Fruit fly (Drosophila melanogaster) whole organism, embryonic: ENCODE results near the gene CG14013.

Source experiments
- CG10147 ChIP-seq: fragments of 200-800 bp; sonication (Bioruptor generic); optimal IDR thresholded peaks from 2 replicates; lab custom pipeline; 2019; ENCODE audit warnings: missing biosample characterization, mild to moderate bottlenecking, missing genetic modification characterization, moderate library complexity
- CG10654 ChIP-seq: fragments of 200-800 bp; sonication (Bioruptor generic); optimal IDR thresholded peaks from 2 replicates; lab custom pipeline; 2016; ENCODE audit warnings: missing biosample characterization, missing genetic modification characterization
- CG11504 ChIP-seq: fragments of 200-800 bp; sonication (Bioruptor generic); optimal IDR thresholded peaks from 3 replicates; lab custom pipeline; 2019; ENCODE audit warnings: missing biosample characterization, mild to moderate bottlenecking, missing genetic modification characterization, moderate library complexity
- CG12155 ChIP-seq: fragments of 200-800 bp; sonication (Bioruptor generic); optimal IDR thresholded peaks from 3 replicates; lab custom pipeline; 2016; ENCODE audit warnings: missing biosample characterization, missing genetic modification characterization
- CG12942 ChIP-seq: fragments of 200-800 bp; sonication (Bioruptor generic); optimal IDR thresholded peaks from 3 replicates; lab custom pipeline; 2016; ENCODE audit warnings: missing biosample characterization, missing genetic modification characterization
- CG13424 ChIP-seq: fragments of 200-800 bp; sonication (Bioruptor generic); optimal IDR thresholded peaks from 2 replicates; lab custom pipeline; 2019; ENCODE audit warnings: missing biosample characterization, mild to moderate bottlenecking, missing genetic modification characterization, moderate library complexity
- CG13894 ChIP-seq: fragments of 200-800 bp; sonication (Bioruptor generic); optimal IDR thresholded peaks from 3 replicates; lab custom pipeline; 2018; ENCODE audit warnings: missing biosample characterization, mild to moderate bottlenecking, missing genetic modification characterization, moderate library complexity
- CG1602 ChIP-seq: fragments of 200-800 bp; sonication (Bioruptor generic); optimal IDR thresholded peaks from 3 replicates; lab custom pipeline; 2016; ENCODE audit warnings: missing biosample characterization, missing genetic modification characterization
- CG1603 ChIP-seq: fragments of 200-800 bp; sonication (Bioruptor generic); optimal IDR thresholded peaks from 2 replicates; lab custom pipeline; 2019; ENCODE audit warnings: missing biosample characterization, mild to moderate bottlenecking, missing genetic modification characterization, moderate library complexity
- CG17802 ChIP-seq: fragments of 200-800 bp; sonication (Bioruptor generic); optimal IDR thresholded peaks from 2 replicates; lab custom pipeline; 2018; ENCODE audit warnings: missing biosample characterization, mild to moderate bottlenecking, missing genetic modification characterization, moderate library complexity
- CG30020 ChIP-seq: fragments of 200-800 bp; optimal IDR thresholded peaks from 2 replicates; lab custom pipeline; 2019; ENCODE audit warnings: missing biosample characterization, mild to moderate bottlenecking, missing genetic modification characterization, moderate library complexity
- CG32532 ChIP-seq: fragments of 200-800 bp; sonication (Bioruptor generic); IDR thresholded peaks from 2 replicates; pipeline ENCODE4 v1.3.6; 2022; ENCODE audit warnings: missing biosample characterization, missing genetic modification characterization
- CG32772 ChIP-seq: fragments of 200-800 bp; sonication (Bioruptor generic); IDR thresholded peaks from 2 replicates; pipeline ENCODE4 v1.3.6; 2022; ENCODE audit warnings: missing biosample characterization, missing genetic modification characterization
- CG4360 ChIP-seq: fragments of 200-800 bp; sonication (Bioruptor generic); IDR thresholded peaks from 2 replicates; pipeline ENCODE4 v1.3.6; 2022; ENCODE audit warnings: missing biosample characterization, missing genetic modification characterization
- CG4404 ChIP-seq: fragments of 200-800 bp; sonication (Bioruptor generic); IDR thresholded peaks from 2 replicates; pipeline ENCODE4 v1.3.6; 2022; ENCODE audit warnings: missing biosample characterization, missing genetic modification characterization
- CG4820 ChIP-seq: fragments of 200-800 bp; sonication (Bioruptor generic); optimal IDR thresholded peaks from 3 replicates; lab custom pipeline; 2016; ENCODE audit warnings: missing biosample characterization, missing genetic modification characterization
- CG7839 ChIP-seq: fragments of 200-800 bp; sonication (Bioruptor generic); optimal IDR thresholded peaks from 3 replicates; lab custom pipeline; 2018; ENCODE audit warnings: missing biosample characterization, mild to moderate bottlenecking, missing genetic modification characterization, moderate library complexity
- CG9437 ChIP-seq: fragments of 200-800 bp; sonication (Bioruptor generic); optimal IDR thresholded peaks from 2 replicates; lab custom pipeline; 2018; ENCODE audit warnings: missing biosample characterization, mild to moderate bottlenecking, missing genetic modification characterization
- CG9797 ChIP-seq: fragments of 200-800 bp; sonication (Bioruptor generic); optimal IDR thresholded peaks from 3 replicates; lab custom pipeline; 2018; ENCODE audit warnings: missing biosample characterization, mild to moderate bottlenecking, missing genetic modification characterization
- CG9932 ChIP-seq: fragments of 200-800 bp; sonication (Bioruptor generic); IDR thresholded peaks from 2 replicates; pipeline ENCODE4 v1.3.6; 2022; ENCODE audit warnings: missing biosample characterization, missing genetic modification characterization
- CTCF ChIP-seq: fragments of 200-800 bp; sonication (Bioruptor generic); optimal IDR thresholded peaks from 2 replicates; lab custom pipeline; 2017; ENCODE audit warnings: missing biosample characterization, mild to moderate bottlenecking, missing genetic modification characterization, moderate library complexity
- CoRest ChIP-seq: fragments of 200-800 bp; sonication (Bioruptor generic); optimal IDR thresholded peaks from 3 replicates; lab custom pipeline; 2018; ENCODE audit warnings: missing biosample characterization, mild to moderate bottlenecking, missing genetic modification characterization, moderate library complexity
- Dek ChIP-seq: fragments of 200-800 bp; sonication (Bioruptor generic); optimal IDR thresholded peaks from 3 replicates; lab custom pipeline; 2019; ENCODE audit warnings: missing biosample characterization, mild to moderate bottlenecking, missing genetic modification characterization, moderate library complexity
- E2f2 ChIP-seq: fragments of 200-800 bp; sonication (Bioruptor generic); IDR thresholded peaks from 2 replicates; pipeline ENCODE4 v1.3.6; 2022; ENCODE audit warnings: missing biosample characterization, missing genetic modification characterization
- Ets65A ChIP-seq: fragments of 200-800 bp; sonication (Bioruptor generic); peaks from one replicate; lab custom pipeline; 2016; ENCODE audit warnings: missing biosample characterization, missing genetic modification characterization
- H2.0 ChIP-seq: fragments of 200-800 bp; sonication (Bioruptor generic); IDR thresholded peaks from 2 replicates; pipeline ENCODE4 v1.3.6; 2022; ENCODE audit warnings: missing biosample characterization, missing genetic modification characterization
- MBD-R2 ChIP-seq: fragments of 200-800 bp; sonication (Bioruptor generic); IDR thresholded peaks from 2 replicates; pipeline ENCODE4 v1.3.6; 2022; ENCODE audit warnings: missing biosample characterization, missing genetic modification characterization
- Med ChIP-seq: fragments of 200-800 bp; sonication (Bioruptor generic); peaks from one replicate; lab custom pipeline; 2016; ENCODE audit warnings: missing biosample characterization, missing genetic modification characterization, mild to moderate bottlenecking, inconsistent platforms, moderate library complexity
- Meics ChIP-seq: fragments of 200-800 bp; sonication (Bioruptor generic); optimal IDR thresholded peaks from 2 replicates; lab custom pipeline; 2017; ENCODE audit warnings: missing biosample characterization, mild to moderate bottlenecking, missing genetic modification characterization
- Nf-YC ChIP-seq: fragments of 200-800 bp; optimal IDR thresholded peaks from 3 replicates; lab custom pipeline; 2019; ENCODE audit warnings: missing biosample characterization, mild to moderate bottlenecking, missing genetic modification characterization, moderate library complexity
- Pdp1 ChIP-seq, 2 experiments: fragments of 200-800 bp; sonication (Bioruptor generic); optimal IDR thresholded peaks; 3 replicates each; lab custom pipeline; 2016; ENCODE audit warnings: missing biosample characterization in 2 of 2, missing genetic modification characterization in 2 of 2, mild to moderate bottlenecking in 1 of 2, moderate library complexity in 1 of 2
- Sox100B ChIP-seq: fragments of 200-800 bp; sonication (Bioruptor generic); optimal IDR thresholded peaks from 3 replicates; lab custom pipeline; 2018; ENCODE audit warnings: missing biosample characterization, mild to moderate bottlenecking, missing genetic modification characterization
- az2 ChIP-seq: fragments of 200-800 bp; sonication (Bioruptor generic); optimal IDR thresholded peaks from 3 replicates; lab custom pipeline; 2016; ENCODE audit warnings: missing biosample characterization, missing genetic modification characterization
- bab2 ChIP-seq: fragments of 200-800 bp; sonication (Bioruptor generic); optimal IDR thresholded peaks from 2 replicates; lab custom pipeline; 2016; ENCODE audit warnings: missing biosample characterization, missing genetic modification characterization
- chm ChIP-seq: fragments of 200-800 bp; sonication (Bioruptor generic); IDR thresholded peaks from 2 replicates; pipeline ENCODE4 v1.3.6; 2022; ENCODE audit warnings: missing biosample characterization, missing genetic modification characterization
- dimm ChIP-seq: fragments of 200-800 bp; sonication (Bioruptor generic); IDR thresholded peaks from 2 replicates; pipeline ENCODE4 v1.3.6; 2022; ENCODE audit warnings: missing biosample characterization, missing genetic modification characterization
- fd96Cb ChIP-seq: fragments of 200-800 bp; sonication (Bioruptor generic); optimal IDR thresholded peaks from 2 replicates; lab custom pipeline; 2018; ENCODE audit warnings: missing biosample characterization, mild to moderate bottlenecking, missing genetic modification characterization, moderate library complexity
- gt ChIP-seq: fragments of 200-800 bp; sonication (Bioruptor generic); IDR thresholded peaks from 2 replicates; pipeline ENCODE4 v1.3.6; 2022; ENCODE audit warnings: missing biosample characterization, missing genetic modification characterization
- lmd ChIP-seq: fragments of 200-800 bp; sonication (Bioruptor generic); IDR thresholded peaks from 2 replicates; pipeline ENCODE4 v1.3.6; 2022; ENCODE audit warnings: missing biosample characterization, missing genetic modification characterization
- nmo ChIP-seq: fragments of 200-800 bp; sonication (Bioruptor generic); optimal IDR thresholded peaks from 2 replicates; lab custom pipeline; 2018; ENCODE audit warnings: missing biosample characterization, mild to moderate bottlenecking, missing genetic modification characterization, moderate library complexity
- pho ChIP-seq: fragments of 200-800 bp; sonication (Bioruptor generic); optimal IDR thresholded peaks from 2 replicates; lab custom pipeline; 2016; ENCODE audit warnings: missing biosample characterization, missing genetic modification characterization
- phol ChIP-seq: fragments of 200-800 bp; sonication (Bioruptor generic); optimal IDR thresholded peaks from 3 replicates; lab custom pipeline; 2018; ENCODE audit warnings: missing biosample characterization, mild to moderate bottlenecking, missing genetic modification characterization, moderate library complexity
- rib ChIP-seq: fragments of 200-800 bp; sonication (Bioruptor generic); IDR thresholded peaks from 2 replicates; pipeline ENCODE4 v1.3.6; 2022; ENCODE audit warnings: missing biosample characterization, missing genetic modification characterization
- sc ChIP-seq, 3 experiments: fragments of >200 bp in 2 of 3; fragments of 200-800 bp in 1 of 3; sonication (Bioruptor generic) in 1 of 3; optimal IDR thresholded peaks; 2 replicates in 2 of 3; 3 replicates in 1 of 3; lab custom pipeline; 2017; ENCODE audit warnings: mild to moderate bottlenecking in 1 of 3, missing biosample characterization in 1 of 3, missing genetic modification characterization in 1 of 3, missing genetic modification reagents in 1 of 3
- sd ChIP-seq: fragments of 200-800 bp; sonication (Bioruptor generic); optimal IDR thresholded peaks from 3 replicates; lab custom pipeline; 2018; ENCODE audit warnings: missing biosample characterization, mild to moderate bottlenecking, missing genetic modification characterization, moderate library complexity
- trem ChIP-seq: fragments of 200-800 bp; optimal IDR thresholded peaks from 3 replicates; lab custom pipeline; 2019; ENCODE audit warnings: missing biosample characterization, mild to moderate bottlenecking, missing genetic modification characterization, moderate library complexity
- twi ChIP-seq: fragments of 200-800 bp; optimal IDR thresholded peaks from 2 replicates; lab custom pipeline; 2019; ENCODE audit warnings: missing biosample characterization, mild to moderate bottlenecking, missing genetic modification characterization, moderate library complexity
- vvl ChIP-seq: fragments of 200-800 bp; sonication (Bioruptor generic); IDR thresholded peaks from 2 replicates; pipeline ENCODE4 v1.3.6; 2022; ENCODE audit warnings: missing biosample characterization, missing genetic modification characterization
- wek ChIP-seq: fragments of 200-800 bp; sonication (Bioruptor generic); optimal IDR thresholded peaks from 3 replicates; lab custom pipeline; 2018; ENCODE audit warnings: missing biosample characterization, mild to moderate bottlenecking, missing genetic modification characterization, moderate library complexity
- zfh2 ChIP-seq: fragments of 200-800 bp; sonication (Bioruptor generic); optimal IDR thresholded peaks from 2 replicates; lab custom pipeline; 2016; ENCODE audit warnings: missing biosample characterization, missing genetic modification characterization

CG14013 gene

DNA sequence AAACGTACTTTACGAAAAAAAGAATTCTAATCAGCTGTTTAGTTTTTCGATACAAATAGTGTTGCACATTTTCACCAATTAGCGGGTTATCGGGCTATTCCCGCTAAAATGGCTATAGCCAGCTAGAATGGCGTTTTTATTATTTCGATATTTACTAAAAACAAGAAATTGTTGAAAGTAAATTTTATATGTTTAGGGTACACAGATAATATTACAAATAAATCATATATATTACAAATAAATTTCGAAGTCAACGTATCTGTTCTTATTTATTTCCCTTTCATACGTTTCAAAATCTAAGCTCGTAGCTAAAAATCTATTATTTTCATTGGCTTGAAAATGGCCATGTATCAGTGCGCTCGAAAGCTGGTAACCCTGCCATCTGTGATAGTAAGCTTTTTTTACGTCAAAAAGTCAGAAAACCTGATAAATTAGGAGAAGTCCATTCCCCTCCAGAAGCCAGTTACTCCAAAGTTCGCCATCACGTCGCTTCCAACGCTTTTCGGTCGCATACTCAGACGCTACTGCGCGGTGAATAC lies 33.7 kb downstream of the CG14013 start, which contains the start of the genes CG7382 and cl (continued):
- TF ChIP-seq CG10147 = peak; percentile 26
- peak; percentile 22; the same call in 1 of the 2 replicates for TF ChIP-seq E2f2 (GFP tag; lab: Robert Waterston, UW)
- TF ChIP-seq CG13894 (tag; lab: Kevin White, UChicago) = peak; percentile 41
- TF ChIP-seq twi (tag; lab: Kevin White, UChicago) = peak; percentile 47
- TF ChIP-seq CG4820 (GFP tag; lab: Kevin White, UChicago) = peak; percentile 33
- TF ChIP-seq az2 (GFP tag; lab: Kevin White, UChicago) = peak; percentile 54
- TF ChIP-seq rib (GFP tag; lab: Robert Waterston, UW) = no peak
- TF ChIP-seq Sox100B = peak; percentile 36
- peak; percentile 98 for TF ChIP-seq CG9437
- TF ChIP-seq trem (tag; lab: Kevin White, UChicago) = peak; percentile 30
- no peak for TF ChIP-seq pho (GFP tag; lab: Kevin White, UChicago)
- no peak for TF ChIP-seq bab2 (GFP tag; lab: Kevin White, UChicago)
- TF ChIP-seq CG13424 (tag; lab: Kevin White, UChicago) = peak; percentile 73
- TF ChIP-seq Ets65A (GFP tag; lab: Kevin White, UChicago) = peak; percentile 91
- peak; percentile 38; the same call in 1 of the 2 replicates for TF ChIP-seq MBD-R2
- peak; percentile 35 for TF ChIP-seq Dek
- TF ChIP-seq CG17802 = no peak
- TF ChIP-seq CG12942 = peak; percentile 17
- TF ChIP-seq CG4404 (GFP tag; lab: Robert Waterston, UW) = peak; percentile 20; the same call in 1 of the 2 replicates
- TF ChIP-seq CG11504 (tag; lab: Kevin White, UChicago) = peak; percentile 69
- peak; percentile 33; the same call in 1 of the 2 replicates for TF ChIP-seq lmd
- TF ChIP-seq CG1603 (tag; lab: Kevin White, UChicago) = no peak
- TF ChIP-seq wek = no peak
- TF ChIP-seq nmo (GFP tag; lab: Kevin White, UChicago) = peak; percentile 79
- TF ChIP-seq sd (tag; lab: Kevin White, UChicago) = peak; percentile 59
- no peak for TF ChIP-seq Pdp1 (GFP tag; optimal IDR thresholded peaks at IDR 0.05; lab: Kevin White, UChicago)
- TF ChIP-seq CG30020 (tag; lab: Kevin White, UChicago) = peak; percentile 42
- 0 out of 2 replicates have a peak, but pooled peaks have one; percentile 30 for TF ChIP-seq CG32532 (GFP tag; lab: Robert Waterston, UW)
- TF ChIP-seq zfh2 (GFP tag; lab: Kevin White, UChicago) = peak; percentile 25
- no peak for TF ChIP-seq vvl
- no peak for TF ChIP-seq dimm (GFP tag; lab: Robert Waterston, UW)
- peak; percentile 45 for TF ChIP-seq Med
- TF ChIP-seq fd96Cb (tag; lab: Kevin White, UChicago) = peak; percentile 11
- peak; percentile 16 for TF ChIP-seq Meics (GFP tag; lab: Kevin White, UChicago)
- peak; percentile 65 for TF ChIP-seq Nf-YC
- TF ChIP-seq phol (tag; lab: Kevin White, UChicago) = peak; percentile 72
- peak; percentile 12 for TF ChIP-seq CG1602 (GFP tag; lab: Kevin White, UChicago)
- no peak for TF ChIP-seq H2.0 (GFP tag; lab: Robert Waterston, UW)
- TF ChIP-seq CG32772 (GFP tag; lab: Robert Waterston, UW) = no peak
- peak; percentile 36 for TF ChIP-seq CG10654 (GFP tag; lab: Kevin White, UChicago)
- TF ChIP-seq CG9932 (GFP tag; lab: Robert Waterston, UW) = peak; percentile 76
- 0 out of 2 replicates have a peak, but pooled peaks have one; percentile 33 for TF ChIP-seq chm (GFP tag; lab: Robert Waterston, UW)
- TF ChIP-seq CG12155 (GFP tag; lab: Kevin White, UChicago) = peak; percentile 36
- TF ChIP-seq CoRest = peak; percentile 76
- TF ChIP-seq CTCF (GFP tag; lab: Kevin White, UChicago) = no peak
- TF ChIP-seq gt (GFP tag; lab: Robert Waterston, UW) = no peak
- TF ChIP-seq CG7839 (tag; lab: Kevin White, UChicago) = peak; percentile 55
- TF ChIP-seq sc (optimal IDR thresholded peaks at IDR 0.05; lab: Kevin White, UChicago) = no peak
- TF ChIP-seq sc (GFP tag; optimal IDR thresholded peaks at IDR 0.05; lab: Kevin White, UChicago) = no peak
- TF ChIP-seq CG4360 (GFP tag; lab: Robert Waterston, UW) = 0 out of 2 replicates have a peak, but pooled peaks have one; percentile 38
- peak; percentile 31 for TF ChIP-seq CG9797 (GFP tag; lab: Kevin White, UChicago)
